Worm (Caenorhabditis elegans): Measurements from ENCODE around the gene ZK1067.4.

DNA sequence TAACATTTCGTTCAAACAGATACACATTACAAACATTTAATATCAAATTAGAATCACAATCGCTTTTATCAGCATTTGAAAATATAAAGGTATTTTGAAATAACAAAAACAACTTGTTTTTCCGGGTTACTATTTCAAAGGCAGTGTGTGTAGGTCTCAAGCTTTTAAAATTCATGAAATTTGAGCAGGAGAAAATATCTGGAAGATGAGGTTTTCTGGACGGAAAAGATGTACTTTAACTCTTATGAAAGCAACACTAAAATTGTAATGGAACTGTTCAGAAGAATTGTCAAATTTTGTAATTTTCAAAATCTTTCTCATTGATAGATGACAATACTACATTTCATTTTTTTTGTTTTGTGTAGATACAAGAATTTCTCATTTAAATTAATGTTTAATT, 48.4 kb downstream of the ZK1067.4 start:
- TF ChIP-seq ref-1 (GFP tag; conservative IDR thresholded peaks at IDR 0.05), result no peak
- TF ChIP-seq ztf-29 (GFP tag; IDR thresholded peaks at IDR 0.05), result no peak
- TF ChIP-seq T22C8.4 (GFP tag; IDR thresholded peaks at IDR 0.05), result no peak
- TF ChIP-seq flt-1 (GFP tag; IDR thresholded peaks at IDR 0.05), result no peak; the same call in 1 of the 2 replicates
- TF ChIP-seq tab-1 (GFP tag; IDR thresholded peaks at IDR 0.05), result no peak
- no peak for TF ChIP-seq med-1 (GFP tag; optimal IDR thresholded peaks at IDR 0.05; ENCODE audit: insufficient read depth)
- no peak for TF ChIP-seq cog-1 (tag; optimal IDR thresholded peaks at IDR 0.05)
- no peak for TF ChIP-seq klf-2 (GFP tag; conservative IDR thresholded peaks at IDR 0.05)

All from whole organism, midembryonic.